Fruit fly (Drosophila melanogaster) whole organism, pupa: ENCODE measurements around the gene CG7079.

Source experiments
- CG8159 ChIP-seq: fragments of 200-800 bp; sonication (Bioruptor generic); optimal IDR thresholded peaks from 3 replicates; lab custom pipeline; 2018; ENCODE audit warnings: missing biosample characterization, mild to moderate bottlenecking, missing genetic modification characterization, moderate library complexity
- D1 ChIP-seq: fragments of 200-800 bp; sonication (Bioruptor generic); optimal IDR thresholded peaks from 2 replicates; lab custom pipeline; 2018; ENCODE audit warnings: missing biosample characterization, mild to moderate bottlenecking, missing genetic modification characterization, moderate library complexity
- fd96Ca ChIP-seq: fragments of 200-800 bp; sonication (Bioruptor generic); IDR thresholded peaks from 3 replicates; pipeline ENCODE4 v1.3.6; 2022; ENCODE audit warnings: missing biosample characterization, missing genetic modification characterization

DNA sequence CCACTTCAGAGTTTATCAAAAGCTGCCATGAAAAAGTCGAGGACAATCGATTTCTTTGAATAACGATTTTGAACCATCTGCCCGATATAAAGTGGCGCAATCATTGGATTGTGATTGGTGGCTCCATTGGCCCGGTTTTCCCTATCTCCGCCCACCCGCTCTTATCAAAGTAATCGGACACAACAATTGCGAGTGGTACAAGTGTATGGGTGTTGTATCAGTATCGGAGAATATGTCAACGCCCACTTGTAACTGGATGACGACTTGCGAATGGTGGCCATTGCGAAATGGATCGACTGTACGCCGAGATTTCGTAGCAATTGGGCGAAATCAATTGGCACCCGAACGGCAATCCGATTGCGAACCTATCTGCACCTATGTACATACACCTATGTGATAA lies 28.9 kb upstream of the CG7079 start:
- TF ChIP-seq CG8159 (tag; lab: Kevin White, UChicago) (no peak), fd96Ca (GFP tag; lab: Robert Waterston, UW) (no peak), D1 (no peak)
